Worm (Caenorhabditis elegans) whole organism, L4 larva: ENCODE data around the gene C15H9.5.

Source experiments
- ZK546.5 ChIP-seq, 2 experiments: sonication (generic microtip); optimal IDR thresholded peaks; 2 replicates each; lab custom pipeline; 2017; ENCODE audit warnings: missing biosample characterization in 2 of 2, missing genetic modification characterization in 2 of 2
- aha-1 ChIP-seq: fragments of 150-350 bp; peaks from one replicate; lab custom pipeline; 2014; ENCODE audit warnings: missing biosample characterization, missing genetic modification characterization
- ceh-44 ChIP-seq: fragments of 200-800 bp; sonication (Bioruptor generic); IDR thresholded peaks from 2 replicates; pipeline ENCODE4 v1.3.6; 2022; ENCODE audit warnings: missing genetic modification reagents, missing genetic modification characterization, missing compliant biosample characterization
- daf-12 ChIP-seq: fragments of 150-350 bp; optimal IDR thresholded peaks from 2 replicates; lab custom pipeline; 2014; ENCODE audit warnings: missing biosample characterization, missing genetic modification reagents, missing genetic modification characterization
- dmd-6 ChIP-seq: fragments of 200-800 bp; sonication (Bioruptor generic); IDR thresholded peaks from 2 replicates; pipeline ENCODE4 v1.3.6; 2022; ENCODE audit warnings: missing genetic modification reagents, missing genetic modification characterization, missing compliant biosample characterization
- dpl-1 ChIP-seq: fragments of 150-350 bp; optimal IDR thresholded peaks from 2 replicates; lab custom pipeline; 2014; ENCODE audit warnings: missing biosample characterization, missing genetic modification reagents, missing genetic modification characterization
- hlh-11 ChIP-seq: fragments of 200-800 bp; sonication (Bioruptor generic); optimal IDR thresholded peaks from 2 replicates; lab custom pipeline; 2018; ENCODE audit warnings: mild to moderate bottlenecking, missing genetic modification characterization, missing compliant biosample characterization
- hmg-1.1 ChIP-seq: fragments of 200-800 bp; sonication (Bioruptor generic); IDR thresholded peaks from 2 replicates; pipeline ENCODE4 v1.3.6; 2022; ENCODE audit warnings: missing genetic modification reagents, missing genetic modification characterization, missing compliant biosample characterization
- lin-15B ChIP-seq: fragments of 150-350 bp; sonication (generic microtip); optimal IDR thresholded peaks from 3 replicates; lab custom pipeline; 2014; ENCODE audit warnings: missing biosample characterization, missing genetic modification characterization
- lin-29 ChIP-seq: fragments of 200-800 bp; sonication (Bioruptor generic); IDR thresholded peaks from 2 replicates; pipeline ENCODE4 v1.3.6; 2022; ENCODE audit warnings: missing genetic modification reagents, missing genetic modification characterization, missing compliant biosample characterization
- lsy-2 ChIP-seq, 2 experiments: fragments of 150-350 bp in 1 of 2; sonication (generic microtip) in 1 of 2; optimal IDR thresholded peaks; 2 replicates each; lab custom pipeline; 2014 to 2017; ENCODE audit warnings: missing biosample characterization in 2 of 2, missing genetic modification characterization in 2 of 2
- mep-1 ChIP-seq: fragments of 150-350 bp; sonication (generic microtip); optimal IDR thresholded peaks from 3 replicates; lab custom pipeline; 2014; ENCODE audit warnings: missing biosample characterization, missing genetic modification characterization
- mxl-3 ChIP-seq: fragments of 200-800 bp; sonication (Bioruptor generic); optimal IDR thresholded peaks from 2 replicates; lab custom pipeline; 2018; ENCODE audit warnings: mild to moderate bottlenecking, missing genetic modification characterization, missing compliant biosample characterization
- nhr-10 ChIP-seq: fragments of 150-350 bp; optimal IDR thresholded peaks from 2 replicates; lab custom pipeline; 2014; ENCODE audit warnings: missing biosample characterization, missing genetic modification characterization
- nhr-25 ChIP-seq: sonication (generic microtip); optimal IDR thresholded peaks from 2 replicates; lab custom pipeline; 2017; ENCODE audit warnings: missing genetic modification characterization, mild to moderate bottlenecking, missing compliant biosample characterization, antibody characterized with exemption, moderate library complexity, borderline replicate concordance; ENCODE audit not compliant: insufficient read depth
- nhr-77 ChIP-seq: fragments of 150-350 bp; optimal IDR thresholded peaks from 2 replicates; lab custom pipeline; 2014; ENCODE audit warnings: missing biosample characterization, missing genetic modification characterization
- pha-4 ChIP-seq, 2 experiments: fragments of 150-350 bp in 1 of 2; fragments of 200-800 bp in 1 of 2; sonication (Bioruptor generic) in 1 of 2; IDR thresholded peaks in 1 of 2; optimal IDR thresholded peaks in 1 of 2; 2 replicates each; pipeline versions ENCODE4 v1.3.6 to Lab custom; 2014 to 2022; ENCODE audit warnings: missing genetic modification characterization in 2 of 2, missing genetic modification reagents in 2 of 2, missing biosample characterization in 1 of 2, missing compliant biosample characterization in 1 of 2
- pqm-1 ChIP-seq: sonication (generic microtip); optimal IDR thresholded peaks from 2 replicates; lab custom pipeline; 2017; ENCODE audit warnings: missing biosample characterization, missing genetic modification characterization
- rbr-2 ChIP-seq: sonication (generic microtip); optimal IDR thresholded peaks from 2 replicates; lab custom pipeline; 2016; ENCODE audit warnings: missing genotype, missing genetic modification characterization, missing compliant biosample characterization
- saeg-2 ChIP-seq: fragments of 200-800 bp; sonication (Bioruptor generic); IDR thresholded peaks from 2 replicates; pipeline ENCODE4 v1.3.6; 2022; ENCODE audit warnings: missing genetic modification reagents, missing genetic modification characterization, missing compliant biosample characterization
- set-16 ChIP-seq: fragments of 200-800 bp; sonication (Bioruptor generic); IDR thresholded peaks from 2 replicates; pipeline ENCODE4 v1.3.6; 2022; ENCODE audit warnings: missing genetic modification reagents, missing genetic modification characterization, missing compliant biosample characterization
- snpc-1.2 ChIP-seq: fragments of 200-800 bp; sonication (Bioruptor generic); IDR thresholded peaks from 2 replicates; pipeline ENCODE4 v1.3.6; 2022; ENCODE audit warnings: missing genetic modification reagents, missing genetic modification characterization, missing compliant biosample characterization
- snpc-4 ChIP-seq: fragments of 150-350 bp; optimal IDR thresholded peaks from 2 replicates; lab custom pipeline; 2014; ENCODE audit warnings: missing biosample characterization, missing genetic modification characterization
- spr-3 ChIP-seq: fragments of 200-800 bp; sonication (Bioruptor generic); optimal IDR thresholded peaks from 2 replicates; lab custom pipeline; 2018; ENCODE audit warnings: mild to moderate bottlenecking, missing genetic modification characterization, missing compliant biosample characterization
- unc-62 ChIP-seq, 3 experiments: fragments of 150-350 bp in 1 of 3; sonication (generic microtip); optimal IDR thresholded peaks in 2 of 3; peaks in 1 of 3; 1 replicate in 1 of 3; 2 replicates in 2 of 3; lab custom pipeline; 2014 to 2017; ENCODE audit warnings: missing biosample characterization in 3 of 3, missing genetic modification characterization in 3 of 3, missing genetic modification reagents in 3 of 3, missing genotype in 1 of 3
- zip-2 ChIP-seq: fragments of 150-350 bp; optimal IDR thresholded peaks from 2 replicates; lab custom pipeline; 2014; ENCODE audit warnings: missing biosample characterization, missing genetic modification characterization

The C15H9.5 gene

DNA sequence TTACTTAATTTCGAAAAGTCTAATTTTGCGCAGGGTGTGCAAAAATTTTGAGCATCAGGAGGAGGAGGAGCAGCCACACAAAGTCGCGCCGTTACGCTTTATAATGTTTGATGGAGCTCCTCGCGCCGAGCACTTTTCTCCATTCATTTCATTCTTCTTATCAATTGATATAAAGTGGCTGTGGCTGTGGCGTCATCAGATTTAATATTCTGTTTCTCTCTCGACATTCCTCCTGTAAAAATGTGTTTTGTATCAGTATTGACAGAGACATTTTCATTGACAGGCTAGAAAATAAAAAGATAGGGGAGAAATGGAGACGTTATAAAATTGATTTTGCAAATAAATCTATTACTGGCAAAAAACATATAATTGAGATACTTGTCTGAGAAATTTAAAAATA is 36.2 kb downstream of the C15H9.5 start (continued):
- TF ChIP-seq lsy-2 (tag; optimal IDR thresholded peaks at IDR 0.05; lab: Kevin White, UChicago) (peak in 1 of 2 experiments; percentile 16), ceh-44 (GFP tag; lab: Robert Waterston, UW) (no peak)

DNA sequence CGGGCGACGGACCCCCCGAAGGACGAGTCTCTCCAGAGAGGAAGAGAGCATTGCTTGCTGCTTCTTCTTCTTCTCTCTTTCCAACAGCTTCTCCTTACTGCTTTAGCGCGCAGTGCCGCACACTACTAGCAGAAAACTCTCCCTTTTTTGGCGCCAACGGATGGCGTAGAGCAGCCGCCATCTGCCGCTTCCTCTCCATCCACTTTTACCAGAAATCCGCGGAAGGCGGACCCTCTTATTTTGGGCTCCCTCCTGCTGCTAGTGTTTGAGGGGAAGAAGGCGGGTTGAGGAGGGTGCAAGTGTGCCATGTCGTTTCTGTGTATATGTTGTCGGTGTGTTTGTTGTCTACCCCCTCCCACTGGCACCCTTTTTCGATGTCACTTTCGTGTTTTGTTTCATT is 41.3 kb downstream of the C15H9.5 start:
- peak in 1 of 2 experiments; percentile 49 for TF ChIP-seq unc-62 (GFP tag; optimal IDR thresholded peaks at IDR 0.05 in 1 of 2; lab: Kevin White, UChicago)
- TF ChIP-seq unc-62 (tag; optimal IDR thresholded peaks at IDR 0.05; lab: Kevin White, UChicago) = no peak
- peak; percentile 83 for TF ChIP-seq set-16 (GFP tag; lab: Robert Waterston, UW)
- no peak for TF ChIP-seq snpc-4 (tag; lab: Kevin White, UChicago)
- no peak for TF ChIP-seq nhr-25 (tag; lab: Kevin White, UChicago)
- no peak for TF ChIP-seq nhr-77 (tag; lab: Kevin White, UChicago)
- TF ChIP-seq dpl-1 (GFP tag; lab: Kevin White, UChicago) = no peak
- peak; percentile 56 for TF ChIP-seq rbr-2 (tag; lab: Kevin White, UChicago)
- TF ChIP-seq pha-4 (GFP tag; IDR thresholded peaks at IDR 0.05; lab: Robert Waterston, UW) = peak; percentile 15; the same call in 1 of the 2 replicates
- no peak for TF ChIP-seq pha-4 (tag; optimal IDR thresholded peaks at IDR 0.05; lab: Kevin White, UChicago)
- TF ChIP-seq hlh-11 (tag; lab: Kevin White, UChicago) = peak; percentile 15
- peak; percentile 31; the same call in 1 of the 2 replicates for TF ChIP-seq hmg-1.1
- TF ChIP-seq lin-29 (GFP tag; lab: Robert Waterston, UW) = no peak
- no peak for TF ChIP-seq daf-12
- TF ChIP-seq saeg-2 (GFP tag; lab: Robert Waterston, UW) = no peak
- no peak for TF ChIP-seq lin-15B (tag; lab: Kevin White, UChicago)
- TF ChIP-seq mep-1 (tag; lab: Kevin White, UChicago) = peak; percentile 16

DNA sequence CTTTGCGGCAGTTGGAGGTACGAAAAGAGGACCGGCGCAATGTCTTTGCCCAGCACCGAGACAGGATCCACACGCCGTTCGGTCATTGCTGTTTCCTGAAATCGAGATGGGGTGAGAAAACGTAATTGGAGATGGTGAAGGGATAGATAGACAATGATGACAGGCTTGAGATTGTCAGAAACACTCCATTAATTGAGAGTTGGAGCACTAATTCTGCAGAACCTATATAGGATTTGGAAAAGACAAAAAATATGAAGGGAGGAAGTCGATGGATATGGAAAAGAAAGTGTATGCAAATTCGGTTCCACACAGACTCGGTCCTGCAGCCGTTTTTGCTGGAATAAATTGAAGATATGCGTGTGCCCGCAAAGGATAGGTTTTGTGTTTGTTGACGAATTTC is 45.1 kb downstream of the C15H9.5 start, which contains the start of gene Y72A10A.1:
Gene Y72A10A.1, minus strand, starts transcription at position 101 of the 400 bp plus-strand sequence.
- no peak for TF ChIP-seq pqm-1 (tag; lab: Kevin White, UChicago)
- peak; percentile 45 for TF ChIP-seq aha-1
- peak in 1 of 2 experiments; percentile 43 for TF ChIP-seq unc-62 (GFP tag; optimal IDR thresholded peaks at IDR 0.05 in 1 of 2; lab: Kevin White, UChicago)
- TF ChIP-seq unc-62 (tag; optimal IDR thresholded peaks at IDR 0.05; lab: Kevin White, UChicago) = no peak
- TF ChIP-seq mxl-3 = no peak

DNA sequence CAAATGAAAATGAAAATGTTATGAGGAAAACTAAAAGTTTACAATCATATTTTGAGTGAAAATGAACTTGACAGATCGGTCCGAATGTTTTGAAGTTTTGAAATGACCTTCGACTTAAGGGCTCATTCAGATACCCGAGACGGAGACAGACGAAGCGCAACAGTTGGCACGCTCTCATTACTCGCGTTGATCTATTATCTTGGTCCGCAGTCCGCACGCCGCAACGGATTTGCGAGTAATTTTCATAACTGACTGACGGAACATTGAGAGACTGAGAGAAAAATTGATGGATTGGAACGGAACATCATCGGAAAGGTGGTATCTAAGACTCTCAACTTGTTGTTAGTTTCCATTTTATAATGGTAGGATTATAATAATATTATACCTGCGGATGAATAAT is 52.8 kb downstream of the C15H9.5 start:
- TF ChIP-seq unc-62 (GFP tag; optimal IDR thresholded peaks at IDR 0.05 in 1 of 2; lab: Kevin White, UChicago) (peak in 1 of 2 experiments; percentile 61), unc-62 (tag; optimal IDR thresholded peaks at IDR 0.05; lab: Kevin White, UChicago) (no peak), ZK546.5 (tag; optimal IDR thresholded peaks at IDR 0.05; lab: Kevin White, UChicago) (no peak), zip-2 (tag; lab: Kevin White, UChicago) (no peak), hmg-1.1 (no peak), nhr-10 (tag; lab: Kevin White, UChicago) (no peak), spr-3 (no peak), snpc-1.2 (GFP tag; lab: Robert Waterston, UW) (no peak), dmd-6 (no peak)
- TF ChIP-seq, all 104 proteins: peak for 1
